Worm (Caenorhabditis elegans) whole organism, young adult: ENCODE results near the gene srw-140.

ENCODE experiments used
- F57A8.1 ChIP-seq: fragments of 200-800 bp; sonication (Bioruptor generic); optimal IDR thresholded peaks from 2 replicates; lab custom pipeline; 2018; ENCODE audit warnings: mild to moderate bottlenecking, missing genetic modification characterization, moderate library complexity, missing compliant biosample characterization
- ets-4 ChIP-seq: fragments of 200-800 bp; sonication (Bioruptor generic); optimal IDR thresholded peaks from 2 replicates; lab custom pipeline; 2018; ENCODE audit warnings: mild to moderate bottlenecking, missing genetic modification characterization, missing compliant biosample characterization
- him-1 ChIP-seq: sonication (generic microtip); optimal IDR thresholded peaks from 2 replicates; lab custom pipeline; 2016; ENCODE audit warnings: missing genotype, missing genetic modification reagents, missing genetic modification characterization, missing compliant biosample characterization
- nhr-80 ChIP-seq: sonication (generic microtip); optimal IDR thresholded peaks from 2 replicates; lab custom pipeline; 2016; ENCODE audit warnings: missing genetic modification characterization, missing compliant biosample characterization
- nhr-90 ChIP-seq: sonication (generic microtip); optimal IDR thresholded peaks from 2 replicates; lab custom pipeline; 2016; ENCODE audit warnings: missing genotype, mild to moderate bottlenecking, missing genetic modification characterization, missing compliant biosample characterization
- unc-62 ChIP-seq: fragments of 150-350 bp; optimal IDR thresholded peaks from 2 replicates; lab custom pipeline; 2014; ENCODE audit warnings: missing biosample characterization, missing genetic modification reagents, missing genetic modification characterization
- xnd-1 ChIP-seq: sonication (generic microtip); optimal IDR thresholded peaks from 2 replicates; lab custom pipeline; 2016; ENCODE audit warnings: missing genotype, missing genetic modification reagents, missing genetic modification characterization, missing compliant biosample characterization
- ztf-26 ChIP-seq: sonication (generic microtip); optimal IDR thresholded peaks from 2 replicates; lab custom pipeline; 2017; ENCODE audit warnings: missing genetic modification characterization, missing compliant biosample characterization

ce11 chrV:5200188-5200587 lies 34.7 kb downstream of the srw-140 start:
- TF ChIP-seq nhr-80 (no peak), nhr-90 (tag; lab: Kevin White, UChicago) (no peak), F57A8.1 (GFP tag; lab: Kevin White, UChicago) (no peak), xnd-1 (tag; lab: Kevin White, UChicago) (no peak), ets-4 (no peak), ztf-26 (tag; lab: Kevin White, UChicago) (no peak), him-1 (tag; lab: Kevin White, UChicago) (no peak), unc-62 (GFP tag; lab: Kevin White, UChicago) (no peak)
